Worm (Caenorhabditis elegans): Measurements from ENCODE around the gene dhp-2.

dhp-2 gene

ce11 chrIV:9972629-9973028, 5.3 kb upstream of the dhp-2 start, which contains the start of the genes C47E12.12 and C47E12.10:
Gene C47E12.12 (minus strand): TSS chrIV:9972729.
Gene C47E12.10 (plus strand): TSS chrIV:9972800.
- TF ChIP-seq mab-5 (tag; optimal IDR thresholded peaks at IDR 0.05) (no peak), blmp-1 (tag; optimal IDR thresholded peaks at IDR 0.05) (no peak), ztf-11 (tag; optimal IDR thresholded peaks at IDR 0.05) (no peak)

ce11 chrIV:9974392-9974791, 3.5 kb upstream of the dhp-2 start, which contains the start of gene C47E12.9:
Gene C47E12.9 (plus strand): TSS chrIV:9974692.
- no peak for TF ChIP-seq ham-2 (GFP tag; optimal IDR thresholded peaks at IDR 0.05)
- no peak for TF ChIP-seq nhr-237 (tag; optimal IDR thresholded peaks at IDR 0.05)
- TF ChIP-seq unc-120 (tag; optimal IDR thresholded peaks at IDR 0.05; ENCODE audit: poor library complexity, severe bottlenecking), result no peak
- no peak for TF ChIP-seq hlh-1 (tag; optimal IDR thresholded peaks at IDR 0.05)
- TF ChIP-seq drap-1 (GFP tag; optimal IDR thresholded peaks at IDR 0.05), result no peak
- TF ChIP-seq ces-1 (GFP tag; optimal IDR thresholded peaks at IDR 0.05), result no peak
- TF ChIP-seq sem-2 (GFP tag; optimal IDR thresholded peaks at IDR 0.05), result no peak
- no peak for TF ChIP-seq blmp-1 (tag; optimal IDR thresholded peaks at IDR 0.05)
- no peak for TF ChIP-seq tbx-8 (GFP tag; optimal IDR thresholded peaks at IDR 0.05)
- TF ChIP-seq snpc-4 (tag; optimal IDR thresholded peaks at IDR 0.05), result no peak
- no peak for TF ChIP-seq elt-1 (tag; optimal IDR thresholded peaks at IDR 0.05; ENCODE audit: borderline replicate concordance, insufficient read depth)

- no peak for TF ChIP-seq nhr-2 (tag; optimal IDR thresholded peaks at IDR 0.05)
- TF ChIP-seq ztf-11 (tag; optimal IDR thresholded peaks at IDR 0.05), result no peak
- no peak for TF ChIP-seq nhr-28 (tag; optimal IDR thresholded peaks at IDR 0.05)
- TF ChIP-seq ceh-83 (GFP tag; optimal IDR thresholded peaks at IDR 0.05), result no peak
- TF ChIP-seq mab-5 (tag; optimal IDR thresholded peaks at IDR 0.05), result no peak
- TF ChIP-seq flh-1 (GFP tag; optimal IDR thresholded peaks at IDR 0.05), result no peak
- TF ChIP-seq hlh-1 (tag; optimal IDR thresholded peaks at IDR 0.05), result no peak
- TF ChIP-seq M03D4.4 (tag; optimal IDR thresholded peaks at IDR 0.05), result no peak
- TF ChIP-seq ham-2 (GFP tag; optimal IDR thresholded peaks at IDR 0.05), result no peak
- no peak for TF ChIP-seq elt-1 (tag; optimal IDR thresholded peaks at IDR 0.05; ENCODE audit: borderline replicate concordance, insufficient read depth)
- no peak for TF ChIP-seq unc-62 (GFP tag; optimal IDR thresholded peaks at IDR 0.05)
- TF ChIP-seq sptf-1 (tag; optimal IDR thresholded peaks at IDR 0.05), result no peak
- TF ChIP-seq nhr-76 (tag; optimal IDR thresholded peaks at IDR 0.05), result no peak
- no peak for TF ChIP-seq pha-4 (tag; optimal IDR thresholded peaks at IDR 0.05)
- no peak for TF ChIP-seq lin-13 (tag; optimal IDR thresholded peaks at IDR 0.05)
Observed at ce11 chrIV:9976284-9976683, 1.6 kb upstream of the dhp-2 start, which contains the start of gene C47E12.14. Gene C47E12.14 (minus strand): TSS chrIV:9976384.

DNA sequence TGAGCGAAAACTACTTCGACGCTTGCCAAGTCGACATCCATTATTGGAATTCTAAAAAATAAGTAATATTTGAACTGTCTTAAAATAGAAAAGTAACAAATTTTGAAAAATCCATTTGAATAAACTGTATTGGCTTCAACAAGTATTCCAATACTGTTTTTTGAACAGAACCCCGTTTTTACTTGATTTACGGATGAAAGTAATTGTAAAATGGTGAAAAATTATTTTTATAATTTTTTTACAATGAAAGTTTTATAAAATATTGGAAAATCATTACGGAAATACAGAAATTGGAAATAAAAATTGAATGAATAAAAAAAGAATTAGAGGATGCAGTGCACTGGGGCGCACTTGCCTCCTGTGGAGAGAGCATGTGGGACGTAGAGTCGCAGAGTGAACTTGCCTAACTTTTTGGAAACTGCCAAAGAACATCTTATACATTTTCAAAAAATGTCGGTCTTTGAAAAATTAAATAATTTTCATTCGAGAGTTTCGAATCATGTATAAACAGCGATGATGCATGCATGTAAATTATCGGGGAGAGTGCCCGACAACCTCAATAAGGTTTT, 4.4 kb downstream of the dhp-2 start, which contains the start of gene rrp-1:
TSS of gene rrp-1 (minus strand) at position 51 of the 569 bp plus-strand sequence.
- TF ChIP-seq ham-2 (GFP tag; optimal IDR thresholded peaks at IDR 0.05), result no peak
- TF ChIP-seq flh-1 (GFP tag; optimal IDR thresholded peaks at IDR 0.05), result no peak
- no peak for TF ChIP-seq M03D4.4 (tag; optimal IDR thresholded peaks at IDR 0.05)
- TF ChIP-seq cnd-1 (tag; optimal IDR thresholded peaks at IDR 0.05), result no peak
- no peak for TF ChIP-seq unc-62 (GFP tag; optimal IDR thresholded peaks at IDR 0.05)
- no peak for TF ChIP-seq hlh-1 (tag; optimal IDR thresholded peaks at IDR 0.05)
- TF ChIP-seq unc-120 (tag; optimal IDR thresholded peaks at IDR 0.05; ENCODE audit: poor library complexity, severe bottlenecking), result no peak
- no peak for TF ChIP-seq ces-1 (GFP tag; optimal IDR thresholded peaks at IDR 0.05)
- TF ChIP-seq nhr-2 (tag; optimal IDR thresholded peaks at IDR 0.05), result no peak
- no peak for TF ChIP-seq ztf-11 (tag; optimal IDR thresholded peaks at IDR 0.05)
- TF ChIP-seq zip-8 (tag; optimal IDR thresholded peaks at IDR 0.05), result no peak
- no peak for TF ChIP-seq tbx-8 (GFP tag; optimal IDR thresholded peaks at IDR 0.05)
- no peak for TF ChIP-seq nhr-76 (tag; optimal IDR thresholded peaks at IDR 0.05)
- TF ChIP-seq pha-4 (tag; optimal IDR thresholded peaks at IDR 0.05), result no peak
- no peak for TF ChIP-seq ceh-83 (GFP tag; optimal IDR thresholded peaks at IDR 0.05)

DNA sequence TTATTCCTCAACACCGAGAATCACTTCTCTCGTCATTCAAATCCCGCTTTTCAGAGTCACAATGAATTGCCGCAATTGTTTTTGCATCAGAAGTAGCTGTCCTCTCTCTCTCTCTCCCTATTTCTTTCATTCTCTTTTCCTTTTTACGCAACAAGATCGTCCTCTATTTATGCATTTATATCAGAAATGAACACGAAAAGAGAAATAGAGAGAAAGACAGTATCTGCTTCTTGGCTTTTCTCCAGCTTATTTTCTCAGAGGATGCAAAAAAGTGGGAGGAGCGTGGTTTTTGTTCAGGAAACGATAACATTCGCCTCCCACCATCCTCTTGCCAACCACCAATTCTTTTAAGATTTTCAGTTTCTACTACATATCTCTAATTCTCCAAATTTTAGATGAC, 5.0 kb downstream of the dhp-2 start, which contains the start of gene mam-2:
TSS of gene mam-2 (plus strand) at position 301 of the 400 bp plus-strand sequence.
- peak; percentile 33 for TF ChIP-seq ham-2 (GFP tag; optimal IDR thresholded peaks at IDR 0.05)
- no peak for TF ChIP-seq nhr-237 (tag; optimal IDR thresholded peaks at IDR 0.05)

- TF ChIP-seq ceh-39 (tag; optimal IDR thresholded peaks at IDR 0.05) (no peak), blmp-1 (tag; optimal IDR thresholded peaks at IDR 0.05) (no peak), unc-120 (tag; optimal IDR thresholded peaks at IDR 0.05; ENCODE audit: poor library complexity, severe bottlenecking) (no peak), lin-32 (GFP tag; optimal IDR thresholded peaks at IDR 0.05) (no peak), nhr-28 (tag; optimal IDR thresholded peaks at IDR 0.05) (no peak), ham-2 (GFP tag; optimal IDR thresholded peaks at IDR 0.05) (no peak), lin-13 (tag; optimal IDR thresholded peaks at IDR 0.05) (no peak), zip-8 (tag; optimal IDR thresholded peaks at IDR 0.05) (no peak), nhr-2 (tag; optimal IDR thresholded peaks at IDR 0.05) (no peak), bed-3 (GFP tag; optimal IDR thresholded peaks at IDR 0.05) (no peak), M03D4.4 (tag; optimal IDR thresholded peaks at IDR 0.05) (no peak), nhr-76 (tag; optimal IDR thresholded peaks at IDR 0.05) (no peak), ztf-11 (tag; optimal IDR thresholded peaks at IDR 0.05) (no peak), elt-1 (tag; optimal IDR thresholded peaks at IDR 0.05; ENCODE audit: borderline replicate concordance, insufficient read depth) (no peak), unc-39 (tag; optimal IDR thresholded peaks at IDR 0.05) (no peak), ces-1 (GFP tag; optimal IDR thresholded peaks at IDR 0.05) (no peak), mls-2 (tag; optimal IDR thresholded peaks at IDR 0.05) (no peak), lsy-2 (tag; optimal IDR thresholded peaks at IDR 0.05) (no peak)
Observed at ce11 chrIV:9989416-9989815, 11.5 kb downstream of the dhp-2 start.

Data from whole organism, mixed stage, embryonic.